Fruit fly (Drosophila melanogaster): ENCODE results near the gene CG17294.

Gene CG17294

DNA sequence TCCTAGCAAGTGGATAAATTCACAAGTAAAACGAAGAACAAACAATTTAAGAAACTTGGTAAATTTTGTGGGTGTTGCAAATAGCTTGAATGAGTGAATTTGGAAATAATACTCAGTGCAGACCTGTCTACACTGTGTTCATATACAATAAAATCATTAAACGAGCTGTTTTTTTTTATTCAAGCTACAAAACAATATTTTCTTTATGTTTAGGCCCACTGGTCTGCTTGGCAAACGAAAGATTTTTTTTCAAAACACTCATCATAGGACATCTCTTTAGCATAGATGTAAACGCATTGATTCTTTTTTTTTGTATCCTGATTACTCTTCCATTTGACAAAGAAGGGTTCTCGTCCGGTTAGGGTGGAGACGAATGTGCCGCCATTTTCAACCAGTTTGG is 15.5 kb downstream of the CG17294 start, which contains the start of gene CG42820:
TSS of gene CG42820 (minus strand) at position 101 of the 400 bp plus-strand sequence.
- TF ChIP-seq Hr39 (GFP tag; optimal IDR thresholded peaks at IDR 0.05) (no peak), Hr4 (GFP tag; optimal IDR thresholded peaks at IDR 0.05) (no peak), CG11762 (GFP tag; optimal IDR thresholded peaks at IDR 0.05; ENCODE audit: insufficient read depth) (no peak), Lpt (GFP tag; optimal IDR thresholded peaks at IDR 0.05) (no peak), CG7368 (GFP tag; optimal IDR thresholded peaks at IDR 0.05) (no peak), vri (GFP tag; optimal IDR thresholded peaks at IDR 0.05) (no peak), net (GFP tag; optimal IDR thresholded peaks at IDR 0.05) (no peak), acj6 (GFP tag; optimal IDR thresholded peaks at IDR 0.05) (no peak), svp (GFP tag) (no peak), dsx (GFP tag; optimal IDR thresholded peaks at IDR 0.05; ENCODE audit: poor library complexity, severe bottlenecking) (no peak), CG31627 (GFP tag; optimal IDR thresholded peaks at IDR 0.05) (no peak), cyc (GFP tag; optimal IDR thresholded peaks at IDR 0.05) (no peak)

DNA sequence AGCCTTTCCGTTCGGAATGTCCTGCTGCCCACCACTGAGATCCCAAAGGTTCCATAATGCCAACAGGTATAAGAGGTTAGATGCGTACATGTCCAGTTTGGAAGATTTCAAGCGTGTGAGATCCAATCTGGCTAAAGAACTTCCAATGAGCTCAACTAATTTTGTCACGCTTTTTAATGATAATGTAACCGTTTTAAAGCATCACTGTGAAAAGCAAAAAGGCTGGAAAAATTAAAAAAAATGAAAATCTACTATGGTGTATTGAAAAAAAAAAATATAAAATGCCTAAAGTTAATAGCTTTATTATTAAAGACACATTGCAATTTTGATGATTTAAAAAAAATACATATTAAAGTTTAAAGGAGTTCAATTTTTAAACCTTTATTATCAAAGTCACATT is 16.3 kb downstream of the CG17294 start, which contains the start of gene Acp29AB:
TSS of gene Acp29AB (minus strand) at position 101 of the 400 bp plus-strand sequence.
- no peak for TF ChIP-seq Eip75B (GFP tag; optimal IDR thresholded peaks at IDR 0.05)
- TF ChIP-seq Eip78C (GFP tag): no peak
- no peak for TF ChIP-seq CG11294 (GFP tag; IDR thresholded peaks at IDR 0.05)
- TF ChIP-seq svp (GFP tag): no peak
- no peak for TF ChIP-seq Hr38 (GFP tag; optimal IDR thresholded peaks at IDR 0.05)
- no peak for TF ChIP-seq net (GFP tag; optimal IDR thresholded peaks at IDR 0.05)
- no peak for TF ChIP-seq Smox (GFP tag; optimal IDR thresholded peaks at IDR 0.05)
- no peak for TF ChIP-seq CG11902 (GFP tag; optimal IDR thresholded peaks at IDR 0.05)
- TF ChIP-seq CG32006 (GFP tag; optimal IDR thresholded peaks at IDR 0.05): no peak
- no peak for TF ChIP-seq esn (GFP tag; optimal IDR thresholded peaks at IDR 0.05)
- no peak for TF ChIP-seq CG6854 (GFP tag; optimal IDR thresholded peaks at IDR 0.05)
- TF ChIP-seq lz (GFP tag; optimal IDR thresholded peaks at IDR 0.05): no peak
- TF ChIP-seq OdsH (GFP tag; optimal IDR thresholded peaks at IDR 0.05): no peak
- TF ChIP-seq CG7368 (GFP tag; optimal IDR thresholded peaks at IDR 0.05): no peak
- no peak for TF ChIP-seq Ets21C (GFP tag; optimal IDR thresholded peaks at IDR 0.05)
- no peak for TF ChIP-seq salr (GFP tag; optimal IDR thresholded peaks at IDR 0.05)
- no peak for TF ChIP-seq Met (GFP tag; optimal IDR thresholded peaks at IDR 0.05)
- no peak for TF ChIP-seq CG4318 (GFP tag; optimal IDR thresholded peaks at IDR 0.05)

DNA sequence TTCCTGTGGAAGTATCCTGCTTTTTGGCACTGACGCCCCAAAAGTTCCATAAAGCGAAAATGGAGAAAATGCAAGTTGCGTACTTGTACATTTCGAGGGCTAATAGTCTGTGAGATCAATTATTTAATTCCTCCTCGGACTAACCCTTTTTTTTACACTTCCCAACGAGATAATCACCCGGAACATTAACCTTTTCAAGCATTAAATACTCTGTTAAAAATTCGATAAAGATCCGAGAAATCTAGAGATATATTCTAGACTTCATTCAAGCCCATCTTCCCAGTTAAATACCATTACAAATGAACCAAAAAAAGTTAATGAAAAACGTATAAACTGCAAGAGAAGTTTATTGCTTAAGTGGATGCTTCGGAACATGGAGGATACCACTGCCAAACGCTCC is 17.3 kb downstream of the CG17294 start, which contains the start of gene lectin-29Ca:
TSS of gene lectin-29Ca (minus strand) at position 101 of the 400 bp plus-strand sequence.
- no peak for TF ChIP-seq CG1621 (tag; optimal IDR thresholded peaks at IDR 0.05)
- no peak for TF ChIP-seq lz (GFP tag; optimal IDR thresholded peaks at IDR 0.05)
- TF ChIP-seq fd59A (GFP tag; optimal IDR thresholded peaks at IDR 0.05): no peak
- TF ChIP-seq Sox102F (GFP tag; optimal IDR thresholded peaks at IDR 0.05): no peak
- TF ChIP-seq CG15336 (GFP tag; IDR thresholded peaks at IDR 0.05): no peak
- TF ChIP-seq CG11294 (GFP tag; IDR thresholded peaks at IDR 0.05): no peak
- TF ChIP-seq Eip78C (GFP tag): no peak

DNA sequence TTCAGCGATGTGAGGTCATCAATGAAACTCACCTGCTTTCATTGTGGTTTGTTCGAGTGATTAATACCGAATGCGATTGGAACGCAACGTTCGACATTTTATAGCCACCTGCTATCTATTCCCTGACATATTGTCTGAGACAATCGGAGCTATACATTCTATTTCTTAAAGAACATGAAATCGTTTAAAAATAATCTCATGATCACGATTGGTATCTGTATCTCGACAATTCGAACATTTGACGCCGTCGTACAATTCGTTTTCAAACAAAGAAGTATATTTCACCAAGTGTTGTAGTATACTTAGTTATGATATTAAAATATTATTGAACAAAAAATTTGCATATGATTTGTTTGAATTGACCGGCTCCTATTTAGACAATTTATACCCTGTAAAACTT is 18.0 kb downstream of the CG17294 start, which contains the start of gene Peritrophin-15b:
TSS of gene Peritrophin-15b (minus strand) at position 101 of the 400 bp plus-strand sequence.
- TF ChIP-seq CG11294 (GFP tag; IDR thresholded peaks at IDR 0.05): no peak
- no peak for TF ChIP-seq svp (GFP tag)

DNA sequence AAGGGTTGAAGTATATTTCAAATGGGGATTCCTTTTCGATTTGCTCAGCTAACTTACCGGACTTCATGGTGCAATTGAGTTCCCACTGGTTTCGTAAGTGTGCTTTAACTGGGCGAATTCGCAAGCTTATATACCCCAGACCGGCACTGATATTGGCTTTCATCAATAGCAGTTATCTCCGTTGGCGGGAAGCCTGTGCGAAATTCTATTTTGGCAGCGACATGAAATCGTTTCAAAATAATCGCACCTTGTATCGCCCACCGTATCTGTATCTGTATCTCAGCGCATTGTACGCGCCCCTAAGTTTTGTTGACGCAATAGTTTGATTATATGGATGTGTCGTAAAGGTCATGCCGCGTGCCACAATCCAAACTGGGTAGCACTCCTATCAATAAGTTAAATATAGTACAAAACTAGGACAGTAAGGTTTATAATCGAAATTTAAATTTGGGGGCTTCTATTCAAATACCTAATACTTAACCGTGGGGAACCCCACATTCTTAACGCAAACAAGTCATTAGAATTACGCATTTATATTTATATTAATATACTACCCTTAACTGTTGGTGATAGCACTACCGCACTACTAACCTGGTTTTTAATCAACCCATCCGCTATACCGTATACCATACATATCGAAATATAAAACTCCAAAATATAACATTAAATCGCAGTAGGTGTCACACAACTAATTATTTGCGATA is 19.3 kb downstream of the CG17294 start, which contains the start of the genes Peritrophin-15a and CG13385:
TSS of gene Peritrophin-15a (minus strand) at position 101 of the 704 bp plus-strand sequence.
TSS of gene CG13385 (plus strand) at position 654 of the 704 bp plus-strand sequence.
- TF ChIP-seq Lpt (GFP tag; optimal IDR thresholded peaks at IDR 0.05) (no peak), CG7368 (GFP tag; optimal IDR thresholded peaks at IDR 0.05) (no peak), CG11902 (GFP tag; optimal IDR thresholded peaks at IDR 0.05) (no peak), CG15336 (GFP tag; IDR thresholded peaks at IDR 0.05) (no peak), CG32006 (GFP tag; optimal IDR thresholded peaks at IDR 0.05) (no peak), CG10631 (GFP tag; optimal IDR thresholded peaks at IDR 0.05) (no peak)

Measured in whole organism, prepupa.